Fruit fly (Drosophila melanogaster) whole organism, embryonic: ENCODE data around the gene Cyt-c-p.

Experiments
- ATbp ChIP-seq: fragments of 200-800 bp; sonication (Bioruptor generic); optimal IDR thresholded peaks from 2 replicates; lab custom pipeline; 2017; ENCODE audit warnings: missing biosample characterization, mild to moderate bottlenecking, missing genetic modification characterization, missing genetic modification reagents
- Antp ChIP-seq: fragments of 200-800 bp; sonication (Bioruptor generic); optimal IDR thresholded peaks from 3 replicates; lab custom pipeline; 2016; ENCODE audit warnings: missing biosample characterization, missing genetic modification characterization
- Asciz ChIP-seq: fragments of 200-800 bp; sonication (Bioruptor generic); optimal IDR thresholded peaks from 2 replicates; lab custom pipeline; 2017; ENCODE audit warnings: missing biosample characterization, mild to moderate bottlenecking, missing genetic modification characterization, missing genetic modification reagents
- Awh ChIP-seq: fragments of 200-800 bp; sonication (Bioruptor generic); IDR thresholded peaks from 2 replicates; pipeline ENCODE4, ENCODE4 v1.3.6; 2022; ENCODE audit warnings: missing biosample characterization, missing genetic modification characterization
- Bdp1 ChIP-seq: fragments of 200-800 bp; sonication (Bioruptor generic); optimal IDR thresholded peaks from 3 replicates; lab custom pipeline; 2016; ENCODE audit warnings: missing biosample characterization, missing genetic modification characterization
- CG12155 ChIP-seq: fragments of 200-800 bp; sonication (Bioruptor generic); optimal IDR thresholded peaks from 3 replicates; lab custom pipeline; 2016; ENCODE audit warnings: missing biosample characterization, missing genetic modification characterization
- CG1233 ChIP-seq: fragments of 200-800 bp; sonication (Bioruptor generic); optimal IDR thresholded peaks from 4 replicates; lab custom pipeline; 2018; ENCODE audit warnings: missing biosample characterization, mild to moderate bottlenecking, missing genetic modification characterization
- CG13624 ChIP-seq: fragments of 200-800 bp; sonication (Bioruptor generic); optimal IDR thresholded peaks from 2 replicates; lab custom pipeline; 2016; ENCODE audit warnings: missing biosample characterization, missing genetic modification characterization
- CG14860 ChIP-seq: fragments of 200-800 bp; sonication (Bioruptor generic); IDR thresholded peaks from 3 replicates; pipeline ENCODE4 v1.3.6; 2022; ENCODE audit warnings: missing biosample characterization, missing genetic modification characterization; ENCODE audit not compliant: partially characterized antibody
- CG17186 ChIP-seq: fragments of 200-800 bp; sonication (Bioruptor generic); optimal IDR thresholded peaks from 3 replicates; lab custom pipeline; 2017; ENCODE audit warnings: missing biosample characterization, missing genetic modification reagents, missing genetic modification characterization
- CG17829 ChIP-seq: fragments of 200-800 bp; optimal IDR thresholded peaks from 2 replicates; lab custom pipeline; 2019; ENCODE audit warnings: missing biosample characterization, mild to moderate bottlenecking, missing genetic modification characterization, moderate library complexity
- CG1792 ChIP-seq: fragments of 200-800 bp; sonication (Bioruptor generic); optimal IDR thresholded peaks from 2 replicates; lab custom pipeline; 2016; ENCODE audit warnings: missing biosample characterization, missing genetic modification characterization
- CG18619 ChIP-seq: fragments of 200-800 bp; sonication (Bioruptor generic); optimal IDR thresholded peaks from 3 replicates; lab custom pipeline; 2017; ENCODE audit warnings: missing biosample characterization, mild to moderate bottlenecking, missing genetic modification characterization
- CG2678 ChIP-seq: fragments of 200-800 bp; sonication (Bioruptor generic); optimal IDR thresholded peaks from 3 replicates; lab custom pipeline; 2019; ENCODE audit warnings: missing biosample characterization, mild to moderate bottlenecking, missing genetic modification characterization, moderate library complexity
- CG4282 ChIP-seq: fragments of 200-800 bp; sonication (Bioruptor generic); optimal IDR thresholded peaks from 2 replicates; lab custom pipeline; 2016; ENCODE audit warnings: missing biosample characterization, missing genetic modification characterization
- CG4404 ChIP-seq: fragments of 200-800 bp; sonication (Bioruptor generic); IDR thresholded peaks from 2 replicates; pipeline ENCODE4 v1.3.6; 2022; ENCODE audit warnings: missing biosample characterization, missing genetic modification characterization
- CG4820 ChIP-seq: fragments of 200-800 bp; sonication (Bioruptor generic); optimal IDR thresholded peaks from 3 replicates; lab custom pipeline; 2016; ENCODE audit warnings: missing biosample characterization, missing genetic modification characterization
- CG6813 ChIP-seq: fragments of 200-800 bp; sonication (Bioruptor generic); optimal IDR thresholded peaks from 2 replicates; lab custom pipeline; 2017; ENCODE audit warnings: missing biosample characterization, missing genetic modification characterization, mild to moderate bottlenecking, moderate library complexity, missing genetic modification reagents
- CG6854 ChIP-seq: fragments of 200-800 bp; sonication (Bioruptor generic); optimal IDR thresholded peaks from 3 replicates; lab custom pipeline; 2017; ENCODE audit warnings: missing biosample characterization, mild to moderate bottlenecking, missing genetic modification characterization
- CG7556 ChIP-seq: fragments of 200-800 bp; sonication (Bioruptor generic); optimal IDR thresholded peaks from 2 replicates; lab custom pipeline; 2017; ENCODE audit warnings: missing biosample characterization, mild to moderate bottlenecking, missing genetic modification characterization
- CG8359 ChIP-seq: fragments of 200-800 bp; sonication (Bioruptor generic); optimal IDR thresholded peaks from 2 replicates; lab custom pipeline; 2017; ENCODE audit warnings: missing biosample characterization, mild to moderate bottlenecking, missing genetic modification characterization, borderline replicate concordance
- CG8765 ChIP-seq: fragments of 200-800 bp; sonication (Bioruptor generic); IDR thresholded peaks from 2 replicates; pipeline ENCODE4 v1.3.6; 2022; ENCODE audit warnings: missing biosample characterization, missing genetic modification characterization
- CrebB ChIP-seq: fragments of 200-800 bp; sonication (Bioruptor generic); optimal IDR thresholded peaks from 3 replicates; lab custom pipeline; 2018; ENCODE audit warnings: missing biosample characterization, mild to moderate bottlenecking, missing genetic modification characterization
- Dfd ChIP-seq, 2 experiments: fragments of >200 bp; optimal IDR thresholded peaks; 2 replicates each; lab custom pipeline; 2017; ENCODE audit warnings: missing biosample characterization in 2 of 2, missing genetic modification characterization in 2 of 2
- Doc3 ChIP-seq: fragments of 200-800 bp; sonication (Bioruptor generic); IDR thresholded peaks from 3 replicates; pipeline ENCODE4 v1.3.6; 2022; ENCODE audit warnings: missing biosample characterization, missing genetic modification characterization; ENCODE audit not compliant: partially characterized antibody
- GATAe ChIP-seq: fragments of 200-800 bp; sonication (Bioruptor generic); conservative IDR thresholded peaks from 2 replicates; pipeline ENCODE4 v1.3.6; 2022; ENCODE audit warnings: missing biosample characterization, missing genetic modification characterization
- H2.0 ChIP-seq: fragments of 200-800 bp; sonication (Bioruptor generic); IDR thresholded peaks from 2 replicates; pipeline ENCODE4 v1.3.6; 2022; ENCODE audit warnings: missing biosample characterization, missing genetic modification characterization
- Hr3 ChIP-seq: fragments of 200-800 bp; sonication (Bioruptor generic); optimal IDR thresholded peaks from 3 replicates; lab custom pipeline; 2016; ENCODE audit warnings: missing biosample characterization, missing genetic modification characterization
- Hsf ChIP-seq: fragments of 200-800 bp; sonication (Bioruptor generic); optimal IDR thresholded peaks from 3 replicates; lab custom pipeline; 2016; ENCODE audit warnings: missing biosample characterization, missing genetic modification characterization
- Sin3A ChIP-seq: fragments of >200 bp; optimal IDR thresholded peaks from 2 replicates; lab custom pipeline; 2018
- Sry-β ChIP-seq: fragments of 200-800 bp; sonication (Bioruptor generic); optimal IDR thresholded peaks from 2 replicates; lab custom pipeline; 2018; ENCODE audit warnings: missing biosample characterization, mild to moderate bottlenecking, missing genetic modification characterization, moderate library complexity
- aop ChIP-seq: fragments of 200-800 bp; sonication (Bioruptor generic); IDR thresholded peaks from 2 replicates; pipeline ENCODE4 v1.3.6; 2022; ENCODE audit warnings: missing biosample characterization, missing genetic modification characterization
- ap ChIP-seq: fragments of 200-800 bp; sonication (Bioruptor generic); IDR thresholded peaks from 2 replicates; pipeline ENCODE4 v1.3.6; 2022; ENCODE audit warnings: missing biosample characterization, missing genetic modification characterization
- ato ChIP-seq: fragments of 200-800 bp; sonication (Bioruptor generic); IDR thresholded peaks from 2 replicates; pipeline ENCODE4 v1.3.6; 2022; ENCODE audit warnings: missing biosample characterization, missing genetic modification characterization; ENCODE audit not compliant: partially characterized antibody
- bowl ChIP-seq: fragments of 200-800 bp; sonication (Bioruptor generic); IDR thresholded peaks from 2 replicates; pipeline ENCODE4 v1.3.6; 2022; ENCODE audit warnings: missing biosample characterization, missing genetic modification characterization
- chm ChIP-seq: fragments of 200-800 bp; sonication (Bioruptor generic); IDR thresholded peaks from 2 replicates; pipeline ENCODE4 v1.3.6; 2022; ENCODE audit warnings: missing biosample characterization, missing genetic modification characterization
- danr ChIP-seq: fragments of 200-800 bp; sonication (Bioruptor generic); IDR thresholded peaks from 2 replicates; pipeline ENCODE4 v1.3.6; 2022; ENCODE audit warnings: missing biosample characterization, missing genetic modification characterization
- dati ChIP-seq: fragments of 200-800 bp; sonication (Bioruptor generic); IDR thresholded peaks from 2 replicates; pipeline ENCODE4 v1.3.6; 2022; ENCODE audit warnings: missing biosample characterization, missing genetic modification characterization
- dm ChIP-seq: fragments of 200-800 bp; sonication (Bioruptor generic); optimal IDR thresholded peaks from 3 replicates; lab custom pipeline; 2016; ENCODE audit warnings: missing biosample characterization, missing genetic modification characterization
- dysf ChIP-seq: fragments of 200-800 bp; sonication (Bioruptor generic); IDR thresholded peaks from 3 replicates; pipeline ENCODE4 v1.3.6; 2022; ENCODE audit warnings: missing biosample characterization, missing genetic modification characterization
- ind ChIP-seq: fragments of 200-800 bp; sonication (Bioruptor generic); optimal IDR thresholded peaks from 3 replicates; lab custom pipeline; 2016; ENCODE audit warnings: missing biosample characterization, missing genetic modification characterization
- nerfin-1 ChIP-seq: fragments of 200-800 bp; sonication (Bioruptor generic); optimal IDR thresholded peaks from 3 replicates; lab custom pipeline; 2019; ENCODE audit warnings: missing biosample characterization, mild to moderate bottlenecking, missing genetic modification characterization, moderate library complexity
- pb ChIP-seq: fragments of 200-800 bp; sonication (Bioruptor generic); optimal IDR thresholded peaks from 3 replicates; lab custom pipeline; 2016; ENCODE audit warnings: missing biosample characterization, missing genetic modification characterization
- rib ChIP-seq: fragments of 200-800 bp; sonication (Bioruptor generic); IDR thresholded peaks from 2 replicates; pipeline ENCODE4 v1.3.6; 2022; ENCODE audit warnings: missing biosample characterization, missing genetic modification characterization
- ro ChIP-seq: fragments of 200-800 bp; sonication (Bioruptor generic); IDR thresholded peaks from 2 replicates; pipeline ENCODE4 v1.3.6; 2022; ENCODE audit warnings: missing biosample characterization, missing genetic modification characterization
- sc ChIP-seq, 3 experiments: fragments of >200 bp in 2 of 3; fragments of 200-800 bp in 1 of 3; sonication (Bioruptor generic) in 1 of 3; optimal IDR thresholded peaks; 2 replicates in 2 of 3; 3 replicates in 1 of 3; lab custom pipeline; 2017; ENCODE audit warnings: mild to moderate bottlenecking in 1 of 3, missing biosample characterization in 1 of 3, missing genetic modification characterization in 1 of 3, missing genetic modification reagents in 1 of 3
- sim ChIP-seq: fragments of 200-800 bp; sonication (Bioruptor generic); IDR thresholded peaks from 2 replicates; pipeline ENCODE4 v1.3.6; 2022; ENCODE audit warnings: missing biosample characterization, missing genetic modification characterization
- tx ChIP-seq: fragments of 200-800 bp; sonication (Bioruptor generic); optimal IDR thresholded peaks from 2 replicates; lab custom pipeline; 2016; ENCODE audit warnings: missing biosample characterization, missing genetic modification characterization

Gene Cyt-c-p

DNA sequence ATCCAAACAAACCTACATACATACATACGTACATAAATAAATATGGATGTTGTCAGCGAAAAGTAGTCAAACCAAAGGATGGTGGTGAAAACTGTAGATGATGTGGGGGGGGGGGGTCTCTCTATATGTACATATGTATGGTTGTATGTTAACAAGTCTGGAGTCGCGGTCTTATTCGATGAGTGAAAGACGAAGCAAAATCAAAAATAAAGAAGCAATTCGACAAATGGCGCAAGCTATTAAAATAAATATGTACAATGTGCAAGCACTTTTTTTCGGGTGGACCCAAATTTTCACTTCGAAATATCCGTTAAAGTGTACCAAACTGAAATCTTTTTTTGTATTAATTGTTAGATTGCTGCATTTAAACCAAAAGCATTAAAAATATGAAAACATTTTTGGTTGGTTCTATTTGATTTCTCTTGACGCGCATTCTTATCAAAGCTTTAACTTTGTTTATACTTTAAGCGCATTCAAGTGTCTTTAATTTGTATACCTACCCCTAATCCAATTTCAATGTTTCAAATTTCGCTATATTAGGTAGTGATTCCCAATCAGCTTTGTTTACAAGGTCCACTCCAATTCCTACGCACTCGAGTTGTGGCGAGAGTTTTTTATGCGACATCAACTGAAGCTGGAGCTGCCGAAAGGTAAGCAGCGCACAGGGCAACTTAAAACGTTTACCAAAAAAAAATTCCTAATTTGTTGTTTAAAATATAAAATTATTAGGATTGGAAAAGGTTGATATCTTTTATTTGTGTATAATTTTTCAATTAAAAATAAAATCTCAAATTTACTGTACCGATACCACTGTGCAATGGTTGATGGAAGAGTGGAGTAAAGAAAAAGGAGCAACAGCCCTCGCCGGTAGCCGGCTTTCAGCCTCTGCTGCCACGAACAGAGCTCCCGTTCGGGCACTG, 35.5 kb upstream of the Cyt-c-p start, which contains the start of gene CG31807 (continued):
- peak; percentile 65 for TF ChIP-seq ind (GFP tag; lab: Kevin White, UChicago)
- peak; percentile 34 for TF ChIP-seq Hr3 (GFP tag; lab: Kevin White, UChicago)
- no peak for TF ChIP-seq CG8765
- TF ChIP-seq Sin3A, result no peak
- no peak for TF ChIP-seq CG14860 (GFP tag; lab: Robert Waterston, UW)
- TF ChIP-seq Asciz (GFP tag; lab: Kevin White, UChicago), result peak; percentile 71
- TF ChIP-seq Sry-β, result peak; percentile 3
- TF ChIP-seq CG12155 (GFP tag; lab: Kevin White, UChicago), result peak; percentile 20
- peak; percentile 48 for TF ChIP-seq CG4820 (GFP tag; lab: Kevin White, UChicago)
- no peak for TF ChIP-seq bowl (GFP tag; lab: Robert Waterston, UW)
- peak; percentile 20; the same call in 1 of the 2 replicates for TF ChIP-seq ap (GFP tag; lab: Robert Waterston, UW)
- TF ChIP-seq Hsf (GFP tag; lab: Kevin White, UChicago), result peak; percentile 84
- 0 out of 2 replicates have a peak, but pooled peaks have one; percentile 12 for TF ChIP-seq danr (GFP tag; lab: Robert Waterston, UW)
- TF ChIP-seq CG18619 (GFP tag; lab: Kevin White, UChicago), result peak; percentile 43
- no peak for TF ChIP-seq Doc3 (GFP tag; lab: Robert Waterston, UW)
- peak; percentile 62 for TF ChIP-seq CG1792 (GFP tag; lab: Kevin White, UChicago)
- peak; percentile 60; the same call in 1 of the 3 replicates for TF ChIP-seq dysf (GFP tag; lab: Robert Waterston, UW)
- TF ChIP-seq nerfin-1 (tag; lab: Kevin White, UChicago), result peak; percentile 76
- peak; percentile 56 for TF ChIP-seq dm (GFP tag; lab: Kevin White, UChicago)
- no peak for TF ChIP-seq CG8359 (GFP tag; lab: Kevin White, UChicago)
- peak; percentile 45 for TF ChIP-seq CG6854 (GFP tag; lab: Kevin White, UChicago)
- TF ChIP-seq CG4404, result no peak
- no peak for TF ChIP-seq rib (GFP tag; lab: Robert Waterston, UW)
- no peak for TF ChIP-seq sc (optimal IDR thresholded peaks at IDR 0.05; lab: Kevin White, UChicago)
- TF ChIP-seq sc (GFP tag; optimal IDR thresholded peaks at IDR 0.05; lab: Kevin White, UChicago), result peak; percentile 71
- no peak for TF ChIP-seq ro (GFP tag; lab: Robert Waterston, UW)
- no peak for TF ChIP-seq ato
- peak; percentile 52 for TF ChIP-seq Antp
- no peak for TF ChIP-seq GATAe (GFP tag; lab: Robert Waterston, UW)
- TF ChIP-seq chm, result peak; percentile 71
- peak; percentile 79 for TF ChIP-seq CrebB (tag; lab: Kevin White, UChicago)
- TF ChIP-seq Bdp1, result peak; percentile 12
- 0 out of 2 replicates have a peak, but pooled peaks have one; percentile 42 for TF ChIP-seq sim (GFP tag; lab: Robert Waterston, UW)
- peak; percentile 84 for TF ChIP-seq CG2678 (tag; lab: Kevin White, UChicago)
- TF ChIP-seq CG13624 (GFP tag; lab: Kevin White, UChicago), result peak; percentile 41
- TF ChIP-seq CG7556 (GFP tag; lab: Kevin White, UChicago), result peak; percentile 78
- peak; percentile 32 for TF ChIP-seq tx (GFP tag; lab: Kevin White, UChicago)
- peak; percentile 79 for TF ChIP-seq CG17829 (tag; lab: Kevin White, UChicago)
- no peak for TF ChIP-seq aop
- TF ChIP-seq Awh (GFP tag; lab: Robert Waterston, UW), result peak; percentile 50; the same call in 1 of the 2 replicates
- peak; percentile 36 for TF ChIP-seq pb
- TF ChIP-seq CG4282 (GFP tag; lab: Kevin White, UChicago), result peak; percentile 61
- TF ChIP-seq Dfd (GFP tag; optimal IDR thresholded peaks at IDR 0.05; lab: Kevin White, UChicago), result no peak
- 0 out of 2 replicates have a peak, but pooled peaks have one; percentile 3 for TF ChIP-seq H2.0 (GFP tag; lab: Robert Waterston, UW)
- peak; percentile 57 for TF ChIP-seq CG1233
- TF ChIP-seq CG17186 (GFP tag; lab: Kevin White, UChicago), result no peak
- TF ChIP-seq ATbp, result peak; percentile 90
- no peak; the same call in 1 of the 2 replicates for TF ChIP-seq dati (GFP tag; lab: Robert Waterston, UW)
- peak; percentile 24 for TF ChIP-seq CG6813 (GFP tag; lab: Kevin White, UChicago)
